Fruit fly (Drosophila melanogaster) S2 (cell line): ENCODE measurements around the gene Josd.

ENCODE experiments used
- CG8478 ChIP-seq: fragments of >200 bp; optimal IDR thresholded peaks from 2 replicates; lab custom pipeline; 2018
- CTCF ChIP-seq, 2 experiments: fragments of >200 bp; optimal IDR thresholded peaks; 2 replicates each; lab custom pipeline; 2018

DNA sequence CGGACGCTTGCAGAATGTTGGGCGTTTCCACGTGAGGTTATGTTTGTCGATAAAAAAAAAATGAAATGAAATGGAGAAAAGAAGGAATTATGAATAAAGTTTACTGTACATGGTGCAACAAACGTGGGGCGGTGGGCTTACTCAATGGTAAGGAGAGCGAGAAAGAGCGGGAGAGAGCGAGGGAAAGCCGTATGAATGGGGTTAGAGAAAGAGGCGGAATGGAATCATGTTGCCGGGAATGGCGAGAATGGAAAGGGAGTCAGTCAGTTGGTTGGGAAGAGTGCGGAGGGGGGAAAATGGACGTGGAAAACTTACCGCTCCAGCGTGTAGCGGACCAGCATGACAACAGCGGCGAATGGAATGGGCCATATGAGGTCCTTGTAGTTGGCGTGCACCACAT lies 5.1 kb downstream of the Josd start:
- no peak for TF ChIP-seq CTCF (optimal IDR thresholded peaks at IDR 0.05; lab: Kevin White, UChicago)
- TF ChIP-seq CG8478 (lab: Kevin White, UChicago) = no peak
